Worm (Caenorhabditis elegans) whole organism, L3 larva: ENCODE measurements around the gene atf-4.
A peak's percentile ranks its signal among the peaks of the same experiment; 100 is the strongest.

Experiments used
- R02D3.7 ChIP-seq: fragments of 150-350 bp; optimal IDR thresholded peaks from 2 replicates; lab custom pipeline; 2014; ENCODE audit warnings: missing biosample characterization, missing genetic modification characterization
- ZK546.5 ChIP-seq: sonication (generic microtip); optimal IDR thresholded peaks from 2 replicates; lab custom pipeline; 2017; ENCODE audit warnings: missing biosample characterization, missing genetic modification characterization
- aly-2 ChIP-seq: fragments of 150-350 bp; optimal IDR thresholded peaks from 2 replicates; lab custom pipeline; 2014; ENCODE audit warnings: missing biosample characterization, missing genetic modification characterization
- ama-1 ChIP-seq: fragments of 150-350 bp; optimal IDR thresholded peaks from 2 replicates; lab custom pipeline; 2018
- ceh-16 ChIP-seq: sonication (generic microtip); optimal IDR thresholded peaks from 2 replicates; lab custom pipeline; 2017; ENCODE audit warnings: missing biosample characterization, missing genetic modification characterization
- ceh-28 ChIP-seq: fragments of 150-350 bp; optimal IDR thresholded peaks from 2 replicates; lab custom pipeline; 2014; ENCODE audit warnings: missing biosample characterization, missing genetic modification reagents, missing genetic modification characterization
- ceh-82 ChIP-seq: fragments of 150-350 bp; optimal IDR thresholded peaks from 2 replicates; lab custom pipeline; 2014; ENCODE audit warnings: missing biosample characterization, missing genetic modification characterization
- ceh-9 ChIP-seq: sonication (generic microtip); optimal IDR thresholded peaks from 2 replicates; lab custom pipeline; 2018; ENCODE audit warnings: missing biosample characterization, missing genetic modification characterization
- egl-27 ChIP-seq: sonication (generic microtip); optimal IDR thresholded peaks from 4 replicates; lab custom pipeline; 2017; ENCODE audit warnings: missing biosample characterization, missing genetic modification reagents, missing genetic modification characterization
- egl-5 ChIP-seq: fragments of 150-350 bp; optimal IDR thresholded peaks from 2 replicates; lab custom pipeline; 2017; ENCODE audit warnings: missing biosample characterization, missing genetic modification reagents, missing genetic modification characterization, inconsistent platforms
- elt-2 ChIP-seq: sonication (generic microtip); optimal IDR thresholded peaks from 2 replicates; lab custom pipeline; 2016; ENCODE audit warnings: missing genetic modification reagents, mild to moderate bottlenecking, missing genetic modification characterization, missing compliant biosample characterization
- eor-1 ChIP-seq, 2 experiments: fragments of 150-350 bp; optimal IDR thresholded peaks; 2 replicates each; lab custom pipeline; 2014 to 2018; ENCODE audit warnings: missing biosample characterization in 2 of 2, missing genetic modification characterization in 2 of 2
- fkh-10 ChIP-seq: sonication (generic microtip); optimal IDR thresholded peaks from 2 replicates; lab custom pipeline; 2017; ENCODE audit warnings: missing biosample characterization, missing genetic modification reagents, missing genetic modification characterization
- fkh-2 ChIP-seq: fragments of 150-350 bp; optimal IDR thresholded peaks from 2 replicates; lab custom pipeline; 2014; ENCODE audit warnings: missing biosample characterization, missing genetic modification reagents, missing genetic modification characterization
- hmg-11 ChIP-seq: sonication (generic microtip); optimal IDR thresholded peaks from 2 replicates; lab custom pipeline; 2016; ENCODE audit warnings: missing genetic modification characterization, missing compliant biosample characterization
- jun-1 ChIP-seq: fragments of 150-350 bp; optimal IDR thresholded peaks from 2 replicates; lab custom pipeline; 2014; ENCODE audit warnings: missing biosample characterization, missing genetic modification reagents, missing genetic modification characterization
- lin-15B ChIP-seq: fragments of 150-350 bp; optimal IDR thresholded peaks from 2 replicates; lab custom pipeline; 2014; ENCODE audit warnings: missing biosample characterization, missing genetic modification characterization
- lin-39 ChIP-seq: fragments of 150-350 bp; optimal IDR thresholded peaks from 2 replicates; lab custom pipeline; 2018; ENCODE audit warnings: missing biosample characterization, missing genetic modification reagents, missing genetic modification characterization
- lsy-12 ChIP-seq: sonication (generic microtip); optimal IDR thresholded peaks from 2 replicates; lab custom pipeline; 2016; ENCODE audit warnings: mild to moderate bottlenecking, missing genetic modification characterization, missing compliant biosample characterization
- mdl-1 ChIP-seq: fragments of 150-350 bp; optimal IDR thresholded peaks from 2 replicates; lab custom pipeline; 2014; ENCODE audit warnings: missing biosample characterization, missing genetic modification characterization
- mml-1 ChIP-seq: fragments of 150-350 bp; sonication (generic microtip); optimal IDR thresholded peaks from 3 replicates; lab custom pipeline; 2014; ENCODE audit warnings: missing biosample characterization, missing genetic modification characterization
- nfya-1 ChIP-seq: sonication (generic microtip); optimal IDR thresholded peaks from 2 replicates; lab custom pipeline; 2017; ENCODE audit warnings: missing genetic modification characterization, mild to moderate bottlenecking, missing compliant biosample characterization, antibody characterized with exemption, moderate library complexity; ENCODE audit not compliant: insufficient read depth
- nhr-11 ChIP-seq: fragments of 150-350 bp; optimal IDR thresholded peaks from 2 replicates; lab custom pipeline; 2014; ENCODE audit warnings: missing biosample characterization, missing genetic modification characterization
- nhr-12 ChIP-seq: fragments of 150-350 bp; optimal IDR thresholded peaks from 2 replicates; lab custom pipeline; 2014; ENCODE audit warnings: missing biosample characterization, missing genetic modification characterization
- nhr-23 ChIP-seq: fragments of 150-350 bp; optimal IDR thresholded peaks from 2 replicates; lab custom pipeline; 2014; ENCODE audit warnings: missing biosample characterization, missing genetic modification reagents, missing genetic modification characterization
- nhr-237 ChIP-seq: fragments of 150-350 bp; optimal IDR thresholded peaks from 2 replicates; lab custom pipeline; 2014; ENCODE audit warnings: missing biosample characterization, missing genetic modification characterization
- nhr-25 ChIP-seq: sonication (generic microtip); optimal IDR thresholded peaks from 2 replicates; lab custom pipeline; 2017; ENCODE audit warnings: missing biosample characterization, missing genetic modification characterization
- nhr-28 ChIP-seq: fragments of 150-350 bp; optimal IDR thresholded peaks from 2 replicates; lab custom pipeline; 2014; ENCODE audit warnings: missing biosample characterization, missing genetic modification characterization
- nhr-43 ChIP-seq: sonication (generic microtip); optimal IDR thresholded peaks from 2 replicates; lab custom pipeline; 2016; ENCODE audit warnings: mild to moderate bottlenecking, missing genetic modification characterization, missing compliant biosample characterization; ENCODE audit not compliant: poor library complexity, severe bottlenecking
- nhr-67 ChIP-seq: fragments of 150-350 bp; optimal IDR thresholded peaks from 2 replicates; lab custom pipeline; 2014; ENCODE audit warnings: missing biosample characterization, missing genetic modification characterization
- nhr-76 ChIP-seq: fragments of 150-350 bp; sonication (generic microtip); optimal IDR thresholded peaks from 5 replicates; lab custom pipeline; 2014; ENCODE audit warnings: missing biosample characterization, missing genetic modification characterization
- nhr-77 ChIP-seq: fragments of 150-350 bp; optimal IDR thresholded peaks from 2 replicates; lab custom pipeline; 2014; ENCODE audit warnings: missing biosample characterization, missing genetic modification characterization
- pha-4 ChIP-seq: fragments of 150-350 bp; optimal IDR thresholded peaks from 2 replicates; lab custom pipeline; 2014; ENCODE audit warnings: missing biosample characterization, missing genetic modification reagents, missing genetic modification characterization
- pqm-1 ChIP-seq: fragments of 150-350 bp; optimal IDR thresholded peaks from 2 replicates; lab custom pipeline; 2017; ENCODE audit warnings: missing biosample characterization, missing genetic modification characterization, inconsistent platforms
- sea-2 ChIP-seq: fragments of 150-350 bp; sonication (generic microtip); optimal IDR thresholded peaks from 4 replicates; lab custom pipeline; 2014; ENCODE audit warnings: missing biosample characterization, missing genetic modification reagents, missing genetic modification characterization
- skn-1 ChIP-seq: fragments of 150-350 bp; optimal IDR thresholded peaks from 2 replicates; lab custom pipeline; 2014; ENCODE audit warnings: missing biosample characterization, missing genetic modification characterization
- snpc-4 ChIP-seq: fragments of 150-350 bp; optimal IDR thresholded peaks from 2 replicates; lab custom pipeline; 2014; ENCODE audit warnings: missing biosample characterization, missing genetic modification characterization
- tbx-2 ChIP-seq: sonication (generic microtip); optimal IDR thresholded peaks from 2 replicates; lab custom pipeline; 2016; ENCODE audit warnings: mild to moderate bottlenecking, missing genetic modification characterization, missing compliant biosample characterization
- unc-39 ChIP-seq: sonication (generic microtip); optimal IDR thresholded peaks from 4 replicates; lab custom pipeline; 2017; ENCODE audit warnings: missing biosample characterization, missing genetic modification characterization
- unc-62 ChIP-seq: fragments of 150-350 bp; sonication (generic microtip); optimal IDR thresholded peaks from 4 replicates; lab custom pipeline; 2014; ENCODE audit warnings: missing biosample characterization, missing genetic modification reagents, missing genetic modification characterization
- zag-1 ChIP-seq: fragments of 150-350 bp; optimal IDR thresholded peaks from 2 replicates; lab custom pipeline; 2014; ENCODE audit warnings: missing biosample characterization, missing genetic modification characterization
- ztf-11 ChIP-seq: fragments of 150-350 bp; optimal IDR thresholded peaks from 2 replicates; lab custom pipeline; 2014; ENCODE audit warnings: missing biosample characterization, missing genetic modification characterization
- ztf-4 ChIP-seq: fragments of 150-350 bp; optimal IDR thresholded peaks from 2 replicates; lab custom pipeline; 2014; ENCODE audit warnings: missing biosample characterization, missing genetic modification characterization

atf-4 gene

DNA sequence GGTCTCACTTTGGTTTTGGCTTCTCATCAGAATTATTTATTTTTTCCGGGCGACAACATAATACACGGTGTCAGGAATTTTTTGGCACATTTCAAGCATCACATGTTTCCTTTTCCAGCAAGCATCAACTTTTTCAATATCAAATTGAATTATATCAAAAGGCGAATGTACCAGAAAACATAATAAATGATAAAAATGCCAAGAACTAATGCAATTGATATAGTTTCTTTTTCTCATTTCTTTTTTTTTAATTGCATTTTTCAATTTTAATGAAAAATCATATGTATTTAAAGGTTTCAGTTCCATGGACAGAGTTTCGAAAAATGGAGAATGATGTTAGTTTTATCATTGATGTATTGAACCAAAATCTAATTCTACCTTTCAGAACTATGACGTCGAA, 20.9 kb upstream of the atf-4 start, which contains the start of gene dpf-2:
dpf-2 (plus strand) TSS at position 301 of the 400 bp plus-strand sequence.
- no peak for TF ChIP-seq fkh-2 (tag; lab: Kevin White, UChicago)
- TF ChIP-seq, all 47 proteins: peak for 0

DNA sequence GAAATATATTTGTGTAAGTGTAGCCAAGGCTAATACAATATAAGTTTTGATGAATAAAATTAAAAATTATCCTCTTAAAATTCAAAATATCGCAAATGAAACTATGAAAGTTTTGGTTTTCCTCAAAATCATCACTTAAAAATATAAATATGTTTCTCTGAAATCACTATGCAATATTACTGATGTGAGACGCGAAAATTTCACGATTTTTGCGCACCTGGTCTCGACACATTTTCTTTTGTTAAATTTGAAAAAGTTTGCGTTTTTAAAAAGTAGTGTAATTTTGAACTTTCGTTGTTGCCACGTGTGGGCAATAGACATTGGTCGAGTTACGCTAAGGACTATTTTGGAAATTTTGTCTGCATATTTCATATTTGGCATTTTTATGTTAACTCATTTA, 18.2 kb upstream of the atf-4 start:
- TF ChIP-seq pqm-1 (tag; lab: Kevin White, UChicago) (no peak), fkh-10 (no peak), nhr-77 (tag; lab: Kevin White, UChicago) (no peak), ztf-4 (no peak), nhr-23 (tag; lab: Kevin White, UChicago) (no peak), mdl-1 (no peak), R02D3.7 (tag; lab: Kevin White, UChicago) (no peak), ZK546.5 (tag; lab: Kevin White, UChicago) (no peak), mml-1 (tag; lab: Kevin White, UChicago) (no peak), nhr-11 (tag; lab: Kevin White, UChicago) (no peak), lsy-12 (tag; lab: Kevin White, UChicago) (no peak), lin-15B (tag; lab: Kevin White, UChicago) (no peak), aly-2 (no peak), unc-39 (tag; lab: Kevin White, UChicago) (no peak), nfya-1 (tag; lab: Kevin White, UChicago) (no peak), egl-27 (tag; lab: Kevin White, UChicago) (no peak), zag-1 (tag; lab: Kevin White, UChicago) (no peak), hmg-11 (tag; lab: Kevin White, UChicago) (no peak), unc-62 (GFP tag; lab: Kevin White, UChicago) (no peak)

ce11 chrX:14824490-14825050, 14.0 kb upstream of the atf-4 start, which contains the start of gene mbk-1:
Gene mbk-1 (minus strand): TSS chrX:14824540.
- TF ChIP-seq ceh-16 (no peak), snpc-4 (tag; lab: Kevin White, UChicago) (peak; percentile 35), nhr-237 (no peak), hmg-11 (tag; lab: Kevin White, UChicago) (peak; percentile 81), R02D3.7 (tag; lab: Kevin White, UChicago) (no peak), ama-1 (lab: Kevin White, UChicago) (peak; percentile 37), lin-39 (peak; percentile 81), nfya-1 (tag; lab: Kevin White, UChicago) (peak; percentile 80), lin-15B (tag; lab: Kevin White, UChicago) (peak; percentile 49), nhr-43 (peak; percentile 22), nhr-25 (tag; lab: Kevin White, UChicago) (peak; percentile 76), unc-39 (tag; lab: Kevin White, UChicago) (no peak), ceh-28 (peak; percentile 26), egl-5 (peak; percentile 63), mdl-1 (peak; percentile 26), fkh-2 (tag; lab: Kevin White, UChicago) (no peak), ztf-4 (no peak), nhr-76 (tag; lab: Kevin White, UChicago) (no peak), nhr-23 (tag; lab: Kevin White, UChicago) (peak; percentile 59), tbx-2 (tag; lab: Kevin White, UChicago) (peak; percentile 26), nhr-67 (tag; lab: Kevin White, UChicago) (no peak), pqm-1 (tag; lab: Kevin White, UChicago) (peak; percentile 47), pha-4 (peak; percentile 90), nhr-11 (tag; lab: Kevin White, UChicago) (no peak), jun-1 (tag; lab: Kevin White, UChicago) (peak; percentile 51), elt-2 (tag; lab: Kevin White, UChicago) (peak; percentile 73)

DNA sequence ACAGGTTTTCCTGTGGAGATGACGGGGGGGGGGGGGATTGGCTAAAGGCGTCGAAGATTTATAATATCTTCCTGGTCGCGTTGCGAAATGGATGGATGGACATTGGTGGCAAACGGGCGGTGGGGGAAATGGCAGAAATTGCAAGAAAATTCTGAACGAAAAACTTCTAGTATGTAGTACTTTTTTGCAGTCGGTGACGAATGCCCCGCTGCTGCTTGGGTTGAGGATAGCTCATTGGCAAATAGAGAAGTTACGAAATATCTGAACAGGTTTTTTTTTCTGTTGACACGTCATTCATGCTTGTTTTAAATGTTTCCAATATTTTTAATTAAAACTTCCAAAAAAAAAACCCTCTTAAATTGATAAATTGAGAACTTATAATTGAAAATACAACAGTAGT, 8.9 kb upstream of the atf-4 start:
- TF ChIP-seq skn-1: no peak
- TF ChIP-seq nfya-1 (tag; lab: Kevin White, UChicago): no peak
- TF ChIP-seq lin-39: peak; percentile 21
- no peak for TF ChIP-seq ztf-11
- TF ChIP-seq nhr-67 (tag; lab: Kevin White, UChicago): no peak
- no peak for TF ChIP-seq mml-1 (tag; lab: Kevin White, UChicago)
- no peak for TF ChIP-seq egl-27 (tag; lab: Kevin White, UChicago)
- no peak for TF ChIP-seq ceh-9 (tag; lab: Kevin White, UChicago)
- peak; percentile 4 for TF ChIP-seq nhr-43
- TF ChIP-seq snpc-4 (tag; lab: Kevin White, UChicago): no peak
- TF ChIP-seq nhr-77 (tag; lab: Kevin White, UChicago): no peak
- no peak for TF ChIP-seq pqm-1 (tag; lab: Kevin White, UChicago)
- TF ChIP-seq sea-2 (GFP tag; lab: Kevin White, UChicago): no peak
- no peak for TF ChIP-seq eor-1 (tag; optimal IDR thresholded peaks at IDR 0.05; lab: Kevin White, UChicago)
- TF ChIP-seq pha-4: peak; percentile 18
- no peak for TF ChIP-seq lsy-12 (tag; lab: Kevin White, UChicago)
- TF ChIP-seq ceh-16: no peak
- no peak for TF ChIP-seq egl-5
- TF ChIP-seq elt-2 (tag; lab: Kevin White, UChicago): no peak
- TF ChIP-seq nhr-28: no peak
- no peak for TF ChIP-seq tbx-2 (tag; lab: Kevin White, UChicago)
- TF ChIP-seq nhr-237: no peak
- no peak for TF ChIP-seq nhr-12 (tag; lab: Kevin White, UChicago)
- no peak for TF ChIP-seq fkh-10
- TF ChIP-seq nhr-23 (tag; lab: Kevin White, UChicago): peak; percentile 33
- TF ChIP-seq nhr-25 (tag; lab: Kevin White, UChicago): peak; percentile 26
- TF ChIP-seq ztf-4: no peak
- TF ChIP-seq ceh-82: no peak
- no peak for TF ChIP-seq nhr-76 (tag; lab: Kevin White, UChicago)
- no peak for TF ChIP-seq fkh-2 (tag; lab: Kevin White, UChicago)
